Worm (Caenorhabditis elegans) whole organism, young adult: ENCODE measurements around the gene nspg-3.

Source experiments
- B0019.2 ChIP-seq: fragments of 200-800 bp; sonication (Bioruptor generic); conservative IDR thresholded peaks from 2 replicates; pipeline ENCODE4 v1.3.6; 2022; ENCODE audit warnings: missing genetic modification reagents, missing genetic modification characterization, missing compliant biosample characterization
- B0035.1 ChIP-seq: sonication (generic microtip); optimal IDR thresholded peaks from 2 replicates; lab custom pipeline; 2016; ENCODE audit warnings: missing genetic modification characterization, mild to moderate bottlenecking, missing compliant biosample characterization, missing genotype, missing genetic modification reagents
- F49E8.2 ChIP-seq: sonication (generic microtip); optimal IDR thresholded peaks from 3 replicates; lab custom pipeline; 2017; ENCODE audit warnings: missing genetic modification characterization, mild to moderate bottlenecking, missing compliant biosample characterization, antibody characterized with exemption, moderate library complexity; ENCODE audit not compliant: insufficient read depth
- F57C9.4 ChIP-seq: sonication (generic microtip); optimal IDR thresholded peaks from 2 replicates; lab custom pipeline; 2017; ENCODE audit warnings: mild to moderate bottlenecking, missing genetic modification characterization, missing compliant biosample characterization
- K12H6.12 ChIP-seq: fragments of 200-800 bp; sonication (Bioruptor generic); optimal IDR thresholded peaks from 2 replicates; lab custom pipeline; 2018; ENCODE audit warnings: mild to moderate bottlenecking, missing genetic modification characterization, missing compliant biosample characterization
- Y53G8AR.9 ChIP-seq: fragments of 200-800 bp; sonication (Bioruptor generic); conservative IDR thresholded peaks from 2 replicates; pipeline ENCODE4 v1.3.6; 2022; ENCODE audit warnings: missing genetic modification reagents, missing genetic modification characterization, missing compliant biosample characterization
- Y67H2A.10 ChIP-seq: fragments of 200-800 bp; sonication (Bioruptor generic); conservative IDR thresholded peaks from 2 replicates; pipeline ENCODE4 v1.3.6; 2022; ENCODE audit warnings: missing genetic modification reagents, missing genetic modification characterization, missing compliant biosample characterization
- akir-1 ChIP-seq: fragments of 200-800 bp; sonication (Bioruptor generic); optimal IDR thresholded peaks from 2 replicates; lab custom pipeline; 2018; ENCODE audit warnings: mild to moderate bottlenecking, missing genetic modification characterization, moderate library complexity, missing compliant biosample characterization
- aptf-2 ChIP-seq: fragments of 200-800 bp; sonication (Bioruptor generic); conservative IDR thresholded peaks from 2 replicates; pipeline ENCODE4 v1.3.6; 2022; ENCODE audit warnings: missing genetic modification reagents, missing genetic modification characterization, missing compliant biosample characterization
- atf-7 ChIP-seq: sonication (generic microtip); optimal IDR thresholded peaks from 2 replicates; lab custom pipeline; 2017; ENCODE audit warnings: mild to moderate bottlenecking, missing genetic modification characterization, missing compliant biosample characterization
- attf-3 ChIP-seq: fragments of 200-800 bp; sonication (Bioruptor generic); conservative IDR thresholded peaks from 2 replicates; pipeline ENCODE4 v1.3.6; 2022; ENCODE audit warnings: missing genetic modification reagents, missing genetic modification characterization, missing compliant biosample characterization
- bed-2 ChIP-seq: fragments of 200-800 bp; sonication (Bioruptor generic); IDR thresholded peaks from 2 replicates; pipeline ENCODE4 v1.3.6; 2022; ENCODE audit warnings: missing genetic modification reagents, missing genetic modification characterization, missing compliant biosample characterization
- ccch-3 ChIP-seq: fragments of 200-800 bp; sonication (Bioruptor generic); optimal IDR thresholded peaks from 2 replicates; lab custom pipeline; 2018; ENCODE audit warnings: mild to moderate bottlenecking, missing genetic modification characterization, missing compliant biosample characterization
- ceh-100 ChIP-seq: fragments of 200-800 bp; sonication (Bioruptor generic); IDR thresholded peaks from 2 replicates; pipeline ENCODE4 v1.3.6; 2022; ENCODE audit warnings: missing genetic modification reagents, missing genetic modification characterization, missing compliant biosample characterization
- ceh-40 ChIP-seq: fragments of 200-800 bp; sonication (Bioruptor generic); IDR thresholded peaks from 2 replicates; pipeline ENCODE4 v1.3.6; 2022; ENCODE audit warnings: missing genetic modification characterization, missing compliant biosample characterization
- ceh-79 ChIP-seq: sonication (generic microtip); optimal IDR thresholded peaks from 2 replicates; lab custom pipeline; 2017; ENCODE audit warnings: mild to moderate bottlenecking, missing genetic modification characterization, missing compliant biosample characterization
- ceh-91 ChIP-seq: fragments of 200-800 bp; sonication (Bioruptor generic); IDR thresholded peaks from 2 replicates; pipeline ENCODE4 v1.3.6; 2022; ENCODE audit warnings: missing genetic modification reagents, missing genetic modification characterization, missing compliant biosample characterization
- die-1 ChIP-seq: sonication (generic microtip); optimal IDR thresholded peaks from 2 replicates; lab custom pipeline; 2016; ENCODE audit warnings: missing genotype, mild to moderate bottlenecking, missing genetic modification characterization, missing compliant biosample characterization
- dpff-1 ChIP-seq: sonication (generic microtip); optimal IDR thresholded peaks from 2 replicates; lab custom pipeline; 2017; ENCODE audit warnings: mild to moderate bottlenecking, missing genetic modification characterization, missing compliant biosample characterization
- dpl-1 ChIP-seq: fragments of 150-350 bp; optimal IDR thresholded peaks from 2 replicates; lab custom pipeline; 2014; ENCODE audit warnings: missing biosample characterization, missing genetic modification reagents, missing genetic modification characterization
- egl-18 ChIP-seq: fragments of 200-800 bp; sonication (Bioruptor generic); IDR thresholded peaks from 2 replicates; pipeline ENCODE4 v1.3.6; 2022; ENCODE audit warnings: missing genetic modification reagents, missing genetic modification characterization, missing compliant biosample characterization
- fkh-3 ChIP-seq: sonication (generic microtip); optimal IDR thresholded peaks from 2 replicates; lab custom pipeline; 2016; ENCODE audit warnings: mild to moderate bottlenecking, missing genetic modification characterization, missing compliant biosample characterization
- gei-17 ChIP-seq: fragments of 200-800 bp; sonication (Bioruptor generic); optimal IDR thresholded peaks from 2 replicates; lab custom pipeline; 2018; ENCODE audit warnings: mild to moderate bottlenecking, missing genetic modification characterization, missing compliant biosample characterization
- hlh-12 ChIP-seq: sonication (generic microtip); optimal IDR thresholded peaks from 2 replicates; lab custom pipeline; 2016; ENCODE audit warnings: missing genetic modification characterization, missing compliant biosample characterization
- hlh-26 ChIP-seq: fragments of 200-800 bp; sonication (Bioruptor generic); conservative IDR thresholded peaks from 2 replicates; pipeline ENCODE4 v1.3.6; 2022; ENCODE audit warnings: missing genetic modification reagents, missing genetic modification characterization, missing compliant biosample characterization
- hmg-1.2 ChIP-seq: fragments of 200-800 bp; sonication (Bioruptor generic); IDR thresholded peaks from 2 replicates; pipeline ENCODE4 v1.3.6; 2022; ENCODE audit warnings: missing genetic modification reagents, missing genetic modification characterization, missing compliant biosample characterization
- hmg-20 ChIP-seq: fragments of 200-800 bp; sonication (Bioruptor generic); IDR thresholded peaks from 2 replicates; pipeline ENCODE4 v1.3.6; 2022; ENCODE audit warnings: missing genetic modification reagents, missing genetic modification characterization, missing compliant biosample characterization
- lag-1 ChIP-seq: fragments of 200-800 bp; sonication (Bioruptor generic); IDR thresholded peaks from 2 replicates; pipeline ENCODE4 v1.3.6; 2022; ENCODE audit warnings: missing genetic modification reagents, missing genetic modification characterization, missing compliant biosample characterization
- lin-26 ChIP-seq: fragments of 200-800 bp; sonication (Bioruptor generic); IDR thresholded peaks from 2 replicates; pipeline ENCODE4 v1.3.6; 2022; ENCODE audit warnings: missing genetic modification reagents, missing genetic modification characterization, missing compliant biosample characterization
- lin-35 ChIP-seq, 3 experiments: fragments of 150-350 bp in 2 of 3; sonication (generic microtip) in 1 of 3; optimal IDR thresholded peaks; 2 replicates each; lab custom pipeline; 2014 to 2018; ENCODE audit warnings: missing biosample characterization in 3 of 3, missing genetic modification characterization in 3 of 3, missing genetic modification reagents in 3 of 3
- lin-40 ChIP-seq: sonication (generic microtip); optimal IDR thresholded peaks from 2 replicates; lab custom pipeline; 2016; ENCODE audit warnings: missing genetic modification characterization, mild to moderate bottlenecking, missing compliant biosample characterization, missing genotype, missing genetic modification reagents
- lsl-1 ChIP-seq: fragments of 200-800 bp; sonication (Bioruptor generic); optimal IDR thresholded peaks from 2 replicates; lab custom pipeline; 2018; ENCODE audit warnings: mild to moderate bottlenecking, missing genetic modification characterization, moderate library complexity, missing compliant biosample characterization
- madf-10 ChIP-seq: sonication (generic microtip); optimal IDR thresholded peaks from 2 replicates; lab custom pipeline; 2016; ENCODE audit warnings: mild to moderate bottlenecking, missing genetic modification characterization, missing compliant biosample characterization
- madf-8 ChIP-seq: fragments of 200-800 bp; sonication (Bioruptor generic); conservative IDR thresholded peaks from 2 replicates; pipeline ENCODE4 v1.3.6; 2022; ENCODE audit warnings: missing genetic modification reagents, missing genetic modification characterization, missing compliant biosample characterization
- nfya-2 ChIP-seq: fragments of 200-800 bp; sonication (Bioruptor generic); IDR thresholded peaks from 2 replicates; pipeline ENCODE4 v1.3.6; 2022; ENCODE audit warnings: missing genetic modification reagents, missing genetic modification characterization, missing compliant biosample characterization
- nhr-120 ChIP-seq: fragments of 200-800 bp; sonication (Bioruptor generic); IDR thresholded peaks from 2 replicates; pipeline ENCODE4 v1.3.6; 2022; ENCODE audit warnings: missing genetic modification characterization, missing compliant biosample characterization
- nhr-27 ChIP-seq: fragments of 200-800 bp; sonication (Bioruptor generic); optimal IDR thresholded peaks from 2 replicates; lab custom pipeline; 2018; ENCODE audit warnings: mild to moderate bottlenecking, missing genetic modification characterization, moderate library complexity, missing compliant biosample characterization
- nhr-90 ChIP-seq: sonication (generic microtip); optimal IDR thresholded peaks from 2 replicates; lab custom pipeline; 2016; ENCODE audit warnings: missing genotype, mild to moderate bottlenecking, missing genetic modification characterization, missing compliant biosample characterization
- pha-4 ChIP-seq: fragments of 150-350 bp; sonication (generic microtip); optimal IDR thresholded peaks from 2 replicates; lab custom pipeline; 2014; ENCODE audit warnings: missing biosample characterization, missing genetic modification reagents, missing genetic modification characterization
- snpc-1.3 ChIP-seq: sonication (generic microtip); optimal IDR thresholded peaks from 2 replicates; lab custom pipeline; 2017; ENCODE audit warnings: missing genetic modification characterization, mild to moderate bottlenecking, missing compliant biosample characterization, antibody characterized with exemption, moderate library complexity, missing genotype, missing genetic modification reagents; ENCODE audit not compliant: insufficient read depth
- sptf-2 ChIP-seq: fragments of 200-800 bp; sonication (Bioruptor generic); optimal IDR thresholded peaks from 2 replicates; lab custom pipeline; 2018; ENCODE audit warnings: mild to moderate bottlenecking, missing genetic modification characterization, missing compliant biosample characterization
- unc-130 ChIP-seq: sonication (generic microtip); optimal IDR thresholded peaks from 2 replicates; lab custom pipeline; 2016; ENCODE audit warnings: missing genetic modification reagents, missing genetic modification characterization, missing compliant biosample characterization
- unc-62 ChIP-seq: fragments of 150-350 bp; optimal IDR thresholded peaks from 2 replicates; lab custom pipeline; 2014; ENCODE audit warnings: missing biosample characterization, missing genetic modification reagents, missing genetic modification characterization
- xnd-1 ChIP-seq: sonication (generic microtip); optimal IDR thresholded peaks from 2 replicates; lab custom pipeline; 2016; ENCODE audit warnings: missing genotype, missing genetic modification reagents, missing genetic modification characterization, missing compliant biosample characterization
- zim-3 ChIP-seq: sonication (generic microtip); optimal IDR thresholded peaks from 2 replicates; lab custom pipeline; 2017; ENCODE audit warnings: mild to moderate bottlenecking, missing genetic modification characterization, moderate library complexity, missing compliant biosample characterization
- ztf-18 ChIP-seq: sonication (generic microtip); optimal IDR thresholded peaks from 2 replicates; lab custom pipeline; 2016; ENCODE audit warnings: missing genotype, mild to moderate bottlenecking, missing genetic modification characterization, missing compliant biosample characterization
- ztf-25 ChIP-seq: fragments of 200-800 bp; sonication (Bioruptor generic); IDR thresholded peaks from 2 replicates; pipeline ENCODE4 v1.3.6; 2022; ENCODE audit warnings: missing genetic modification reagents, missing genetic modification characterization, missing compliant biosample characterization
- ztf-26 ChIP-seq: sonication (generic microtip); optimal IDR thresholded peaks from 2 replicates; lab custom pipeline; 2017; ENCODE audit warnings: missing genetic modification characterization, missing compliant biosample characterization
- ztf-3 ChIP-seq: fragments of 200-800 bp; sonication (Bioruptor generic); optimal IDR thresholded peaks from 2 replicates; lab custom pipeline; 2018; ENCODE audit warnings: mild to moderate bottlenecking, missing genetic modification characterization, missing compliant biosample characterization

The nspg-3 gene

DNA sequence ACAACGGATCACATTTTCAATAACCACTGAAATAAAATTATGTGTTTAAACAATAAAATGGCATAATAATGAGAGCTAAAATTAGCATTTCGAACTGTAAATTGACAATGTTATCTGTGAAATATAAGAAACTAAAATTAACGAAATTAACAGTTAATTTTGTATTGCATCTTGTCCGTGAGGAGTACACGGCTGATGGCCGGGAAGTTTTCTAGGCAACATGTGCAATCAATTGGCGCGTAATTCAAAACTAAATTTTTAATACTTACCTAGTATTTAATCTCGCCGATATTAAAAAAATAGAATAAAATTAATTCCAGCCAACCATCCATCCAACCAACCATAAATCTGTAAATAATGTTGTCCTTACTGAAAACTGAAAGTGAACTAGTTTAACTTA, 30.1 kb upstream of the nspg-3 start (continued):
- TF ChIP-seq madf-8 (GFP tag; lab: Robert Waterston, UW) (peak; percentile 22; the same call in 1 of the 2 replicates), K12H6.12 (peak; percentile 41), ztf-25 (no peak), ceh-100 (GFP tag; lab: Robert Waterston, UW) (peak; percentile 62), nfya-2 (GFP tag; lab: Robert Waterston, UW) (no peak), F49E8.2 (tag; lab: Kevin White, UChicago) (no peak), hmg-20 (GFP tag; lab: Robert Waterston, UW) (peak; percentile 48; the same call in 1 of the 2 replicates), hmg-1.2 (peak; percentile 29; the same call in 1 of the 2 replicates), B0019.2 (no peak), madf-10 (tag; lab: Kevin White, UChicago) (peak; percentile 68), dpl-1 (GFP tag; lab: Kevin White, UChicago) (peak; percentile 64), atf-7 (no peak), die-1 (tag; lab: Kevin White, UChicago) (no peak), nhr-90 (tag; lab: Kevin White, UChicago) (no peak), attf-3 (GFP tag; lab: Robert Waterston, UW) (0 out of 2 replicates have a peak, but pooled peaks have one; percentile 25), ceh-40 (GFP tag; lab: Robert Waterston, UW) (no peak), snpc-1.3 (tag; lab: Kevin White, UChicago) (peak; percentile 9), pha-4 (no peak), lin-26 (no peak), nhr-27 (tag; lab: Kevin White, UChicago) (peak; percentile 36), ceh-79 (no peak), hlh-26 (GFP tag; lab: Robert Waterston, UW) (no peak), aptf-2 (peak; percentile 79), lsl-1 (GFP tag; lab: Kevin White, UChicago) (peak; percentile 24), egl-18 (GFP tag; lab: Robert Waterston, UW) (no peak), xnd-1 (no peak), ztf-18 (tag; lab: Kevin White, UChicago) (peak; percentile 44), akir-1 (GFP tag; lab: Kevin White, UChicago) (no peak), ztf-26 (tag; lab: Kevin White, UChicago) (no peak), ceh-91 (GFP tag; lab: Robert Waterston, UW) (no peak), unc-130 (peak; percentile 69), F57C9.4 (tag; lab: Kevin White, UChicago) (no peak), lin-35 (GFP tag; optimal IDR thresholded peaks at IDR 0.05; lab: Kevin White, UChicago) (peak; percentile 6 to 95 (median 65)), sptf-2 (GFP tag; lab: Kevin White, UChicago) (no peak), Y53G8AR.9 (no peak), zim-3 (no peak), fkh-3 (tag; lab: Kevin White, UChicago) (no peak), ccch-3 (GFP tag; lab: Kevin White, UChicago) (peak; percentile 56), lin-40 (tag; lab: Kevin White, UChicago) (no peak), gei-17 (GFP tag; lab: Kevin White, UChicago) (no peak), bed-2 (peak; percentile 53; the same call in 1 of the 2 replicates), hlh-12 (tag; lab: Kevin White, UChicago) (no peak), unc-62 (GFP tag; lab: Kevin White, UChicago) (no peak), dpff-1 (tag; lab: Kevin White, UChicago) (no peak), lag-1 (GFP tag; lab: Robert Waterston, UW) (no peak), B0035.1 (tag; lab: Kevin White, UChicago) (no peak), Y67H2A.10 (GFP tag; lab: Robert Waterston, UW) (no peak), ztf-3 (GFP tag; lab: Kevin White, UChicago) (no peak), nhr-120 (GFP tag; lab: Robert Waterston, UW) (no peak)
